Fruit fly (Drosophila melanogaster) S2 (cell line): ENCODE data around the gene Srr.

ENCODE experiments used
- CG8478 ChIP-seq: fragments of >200 bp; optimal IDR thresholded peaks from 2 replicates; lab custom pipeline; 2018
- CTCF ChIP-seq, 2 experiments: fragments of >200 bp; optimal IDR thresholded peaks; 2 replicates each; lab custom pipeline; 2018

DNA sequence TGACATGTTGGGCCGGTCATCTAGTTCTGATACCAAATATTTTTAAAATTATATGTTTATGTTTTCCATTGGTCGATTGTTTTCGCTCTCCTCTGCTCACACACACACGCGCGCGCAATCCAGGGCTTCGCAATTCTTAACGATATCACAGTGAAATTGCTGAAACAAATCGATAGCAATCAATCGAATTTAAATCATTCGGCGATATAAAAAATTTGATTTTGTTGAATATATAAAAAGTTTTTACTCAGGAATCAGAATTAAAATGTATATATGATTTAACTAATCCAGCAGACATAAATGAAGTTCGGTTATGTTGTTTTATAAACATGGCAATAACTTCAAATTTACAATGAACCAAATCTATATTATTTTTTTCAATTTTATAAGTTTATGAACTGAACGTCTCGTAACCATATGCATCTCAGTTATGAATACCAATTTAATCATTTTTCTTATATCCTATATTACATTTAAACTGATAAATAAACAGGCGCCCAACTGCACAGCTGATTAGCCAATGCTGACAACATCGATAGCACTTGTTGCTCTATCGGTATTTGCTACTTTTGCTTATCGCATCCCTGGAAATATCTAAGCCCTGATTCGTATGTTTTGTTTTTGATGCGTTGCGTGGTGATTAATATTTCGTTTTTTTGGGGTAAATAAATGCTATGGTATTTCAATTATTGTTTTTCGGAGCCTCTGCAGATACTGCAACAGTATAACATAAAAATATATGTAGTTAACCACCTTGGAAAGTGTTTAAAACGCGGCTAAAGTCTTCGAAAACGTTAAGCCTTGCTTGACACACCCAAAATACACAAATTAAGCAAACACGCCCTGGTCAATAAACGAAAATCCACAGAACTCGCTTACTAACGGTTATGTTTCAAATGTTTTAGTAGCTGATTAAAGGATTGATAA lies 30.3 kb upstream of the Srr start, which contains the start of the genes Aduk and pasi2:
- no peak for TF ChIP-seq CTCF (optimal IDR thresholded peaks at IDR 0.05; lab: Kevin White, UChicago)
- no peak for TF ChIP-seq CG8478
